Fruit fly (Drosophila melanogaster): Measurements from ENCODE around the gene Hmgcr.

- TF ChIP-seq Sox102F (GFP tag; optimal IDR thresholded peaks at IDR 0.05), result no peak
- TF ChIP-seq pdm3 (GFP tag; optimal IDR thresholded peaks at IDR 0.05), result no peak
- no peak for TF ChIP-seq Ets21C (GFP tag; optimal IDR thresholded peaks at IDR 0.05)
- TF ChIP-seq fd59A (GFP tag; optimal IDR thresholded peaks at IDR 0.05), result no peak
- TF ChIP-seq ss (GFP tag; optimal IDR thresholded peaks at IDR 0.05), result no peak
- TF ChIP-seq Met (GFP tag; optimal IDR thresholded peaks at IDR 0.05), result no peak
- no peak for TF ChIP-seq CG8119 (GFP tag; IDR thresholded peaks at IDR 0.05)
Measured at dm6 chr3R:23763015-23763414, 29.9 kb downstream of the Hmgcr start, which contains the start of gene udt.
